Fruit fly (Drosophila melanogaster): Measurements from ENCODE around the gene chm.

chm gene

DNA sequence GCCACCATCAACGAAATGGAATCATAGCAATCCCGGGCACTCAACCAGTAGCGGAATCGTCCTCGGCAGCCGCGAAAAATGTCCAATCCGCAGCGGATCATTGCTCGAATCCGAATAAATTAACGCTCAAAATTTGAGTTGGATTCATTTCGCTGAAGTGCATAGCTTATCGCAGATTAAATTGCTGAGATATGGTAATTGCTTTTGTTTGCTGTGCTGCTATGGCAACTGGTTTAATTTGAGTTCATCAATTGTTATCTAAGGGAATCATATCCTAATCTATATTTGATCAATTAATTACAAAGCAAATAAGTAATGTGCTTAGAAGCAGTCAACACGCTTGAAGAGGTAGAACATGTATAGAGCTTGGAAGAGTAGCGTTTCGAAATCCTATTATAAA, 49.9 kb downstream of the chm start, which contains the start of gene Gr28b:
TSS of gene Gr28b (minus strand) at position 101 of the 400 bp plus-strand sequence.
- TF ChIP-seq insv (optimal IDR thresholded peaks at IDR 0.05), result no peak
- TF ChIP-seq Sin3A (optimal IDR thresholded peaks at IDR 0.05), result no peak
- no peak for TF ChIP-seq psq (optimal IDR thresholded peaks at IDR 0.05)
- no peak for TF ChIP-seq Myc (optimal IDR thresholded peaks at IDR 0.05)
- no peak for TF ChIP-seq ttk (optimal IDR thresholded peaks at IDR 0.05)
- no peak for TF ChIP-seq h (optimal IDR thresholded peaks at IDR 0.05)

DNA sequence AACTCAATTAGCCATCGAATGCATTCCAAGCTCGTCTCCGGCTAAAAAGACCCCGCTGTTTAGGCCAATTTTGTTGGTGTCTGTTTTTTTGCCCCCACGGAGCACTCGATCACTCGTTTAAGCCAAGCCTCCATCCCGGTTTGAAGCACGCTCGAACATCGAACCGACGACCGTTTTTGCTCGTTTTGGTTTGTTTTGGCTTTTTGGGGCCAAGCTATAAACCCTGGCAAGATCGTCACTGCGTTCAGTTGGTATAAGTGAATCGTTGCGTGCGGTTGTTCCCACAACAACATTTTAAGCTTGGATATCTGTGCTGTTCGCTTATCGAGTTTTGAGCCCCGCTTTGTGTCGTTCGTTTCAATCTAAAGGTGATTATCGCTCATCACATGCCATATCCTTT, 54.1 kb downstream of the chm start, which contains the start of gene CG6055:
TSS of gene CG6055 (plus strand) at position 240 of the 400 bp plus-strand sequence.
- TF ChIP-seq psq (optimal IDR thresholded peaks at IDR 0.05) (no peak), Sin3A (optimal IDR thresholded peaks at IDR 0.05) (no peak), insv (optimal IDR thresholded peaks at IDR 0.05) (no peak), h (optimal IDR thresholded peaks at IDR 0.05) (no peak), Myc (optimal IDR thresholded peaks at IDR 0.05) (no peak), ttk (optimal IDR thresholded peaks at IDR 0.05) (no peak)

All from Kc167 (cell line).